Fruit fly (Drosophila melanogaster): ENCODE results near the gene Culd.

Culd gene

DNA sequence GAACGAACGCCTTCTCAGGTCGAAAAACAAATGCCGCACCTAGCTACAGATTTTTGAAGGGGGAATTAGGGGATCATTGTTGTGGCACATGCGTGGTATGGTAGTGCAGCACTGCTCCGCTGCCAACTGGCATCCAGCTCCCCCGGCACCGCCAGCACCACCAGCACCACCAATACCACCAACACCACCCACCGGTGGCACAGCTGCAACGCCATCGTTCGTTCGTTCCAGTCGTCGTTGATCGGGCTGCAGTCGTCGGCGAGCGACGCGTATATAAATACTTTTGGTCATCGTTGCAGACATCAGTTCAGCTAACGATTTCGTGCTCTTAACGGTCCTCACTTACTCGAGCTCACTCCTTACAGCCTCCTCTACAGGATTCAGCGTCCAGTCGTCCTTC lies 30.5 kb downstream of the Culd start, which contains the start of gene CG34461:
TSS of gene CG34461 (plus strand) at position 301 of the 400 bp plus-strand sequence.
- TF ChIP-seq CG9727 (GFP tag; optimal IDR thresholded peaks at IDR 0.05) (no peak), CG2116 (GFP tag; optimal IDR thresholded peaks at IDR 0.05) (no peak), HHEX (GFP tag; optimal IDR thresholded peaks at IDR 0.05) (no peak), Sry-β (GFP tag; optimal IDR thresholded peaks at IDR 0.05) (no peak), rib (GFP tag; IDR thresholded peaks at IDR 0.05) (no peak), Mad (GFP tag; optimal IDR thresholded peaks at IDR 0.05) (no peak), dmrt11E (tag; optimal IDR thresholded peaks at IDR 0.05) (no peak), CG6765 (GFP tag; optimal IDR thresholded peaks at IDR 0.05) (no peak), cwo (GFP tag; optimal IDR thresholded peaks at IDR 0.05) (no peak)

DNA sequence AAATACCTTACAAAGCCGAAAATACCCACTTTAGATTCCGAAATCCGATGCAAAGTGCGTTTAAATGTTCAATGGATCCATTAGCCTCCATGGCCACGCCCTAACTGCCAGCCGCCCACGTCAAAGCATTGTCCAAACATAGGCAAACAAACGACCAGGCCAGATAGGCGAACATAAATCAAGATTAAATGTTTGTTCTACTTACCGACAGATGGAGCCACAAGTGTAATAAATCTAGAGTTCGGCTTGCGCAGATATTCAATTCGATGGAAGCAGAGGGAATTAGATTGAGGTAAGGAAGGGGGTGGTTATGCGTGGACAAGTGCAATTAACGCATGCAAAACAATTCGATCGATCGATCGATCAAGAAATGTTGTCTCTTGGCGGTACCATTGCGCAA lies 32.3 kb downstream of the Culd start:
- peak; percentile 90 for TF ChIP-seq CG14965 (GFP tag; optimal IDR thresholded peaks at IDR 0.05; ENCODE audit: borderline replicate concordance)
- no peak for TF ChIP-seq CG11085 (GFP tag; IDR thresholded peaks at IDR 0.05)
- TF ChIP-seq CG7928 (GFP tag; optimal IDR thresholded peaks at IDR 0.05), result no peak
- TF ChIP-seq CG34422 (GFP tag; IDR thresholded peaks at IDR 0.05), result no peak
- peak; percentile 84 for TF ChIP-seq CTCF (GFP tag; optimal IDR thresholded peaks at IDR 0.05)
- TF ChIP-seq oc (tag; optimal IDR thresholded peaks at IDR 0.05), result no peak
- no peak for TF ChIP-seq Side (GFP tag; optimal IDR thresholded peaks at IDR 0.05)
- no peak for TF ChIP-seq CG9437 (GFP tag; optimal IDR thresholded peaks at IDR 0.05)
- no peak for TF ChIP-seq CG10543 (GFP tag; optimal IDR thresholded peaks at IDR 0.05)
- TF ChIP-seq gem (tag; optimal IDR thresholded peaks at IDR 0.05), result no peak
- no peak for TF ChIP-seq gcm (GFP tag; optimal IDR thresholded peaks at IDR 0.05)
- TF ChIP-seq HLH4C (GFP tag; IDR thresholded peaks at IDR 0.05; ENCODE audit: partially characterized antibody), result no peak
- TF ChIP-seq Nf-YA (GFP tag; IDR thresholded peaks at IDR 0.05), result no peak
- TF ChIP-seq ham (GFP tag; IDR thresholded peaks at IDR 0.05), result no peak
- TF ChIP-seq sens (GFP tag), result peak; percentile 38

DNA sequence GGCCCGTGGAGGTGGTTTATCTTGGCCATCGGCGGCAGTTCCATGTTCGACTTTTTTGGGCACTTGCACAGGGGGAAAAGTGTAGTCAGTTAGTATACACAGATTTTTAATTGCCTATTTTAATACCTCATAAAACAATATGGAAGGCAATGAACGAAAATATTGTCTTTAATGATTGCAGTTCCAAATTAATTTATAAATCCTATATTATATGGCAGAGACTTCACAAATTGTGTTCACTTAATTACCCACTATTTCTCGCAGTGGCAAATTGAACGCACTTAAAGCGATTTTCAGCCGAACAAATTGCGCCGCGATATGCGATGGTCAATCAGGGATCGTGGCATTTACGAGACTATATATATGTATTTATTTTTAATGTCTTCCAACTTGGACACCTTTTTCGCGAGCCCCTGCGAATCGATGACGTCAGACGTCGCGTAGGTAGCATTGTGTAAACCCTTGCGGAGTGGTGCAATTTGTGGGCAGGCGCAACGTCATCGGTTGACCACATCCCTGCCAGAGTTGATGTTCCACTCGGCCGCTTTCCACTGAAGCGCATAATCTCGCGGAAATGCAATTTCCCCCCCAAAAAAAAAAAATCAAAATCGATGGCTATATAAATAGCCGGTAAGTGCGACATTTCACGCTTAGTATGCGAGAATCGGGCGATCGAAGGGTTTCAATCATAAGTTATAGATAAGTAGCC lies 35.8 kb downstream of the Culd start, which contains the start of gene CG13670:
TSS of gene CG13670 (plus strand) at position 659 of the 709 bp plus-strand sequence.
- TF ChIP-seq CG12744 (GFP tag; optimal IDR thresholded peaks at IDR 0.05) (no peak), Drgx (GFP tag; IDR thresholded peaks at IDR 0.05) (peak; percentile 62), az2 (GFP tag; optimal IDR thresholded peaks at IDR 0.05) (no peak), fd96Cb (tag; optimal IDR thresholded peaks at IDR 0.05) (no peak), CG16813 (GFP tag; IDR thresholded peaks at IDR 0.05; ENCODE audit: partially characterized antibody) (no peak), CG2889 (GFP tag; IDR thresholded peaks at IDR 0.05) (no peak), Oaz (GFP tag; IDR thresholded peaks at IDR 0.05) (no peak), salm (tag; optimal IDR thresholded peaks at IDR 0.05) (no peak), CG10147 (GFP tag; optimal IDR thresholded peaks at IDR 0.05) (no peak), lola (GFP tag; optimal IDR thresholded peaks at IDR 0.05) (no peak), HHEX (GFP tag; optimal IDR thresholded peaks at IDR 0.05) (no peak), sens (GFP tag) (peak; percentile 1), Hr51 (GFP tag; optimal IDR thresholded peaks at IDR 0.05) (peak in 1 of 2 experiments; percentile 1), CG6689 (GFP tag; IDR thresholded peaks at IDR 0.05) (0 out of 2 replicates have a peak, but pooled peaks have one; percentile 9), gro (GFP tag; optimal IDR thresholded peaks at IDR 0.05) (no peak), CG3281 (GFP tag; optimal IDR thresholded peaks at IDR 0.05) (no peak), MESR4 (GFP tag; optimal IDR thresholded peaks at IDR 0.05) (no peak), Ada2b (GFP tag; IDR thresholded peaks at IDR 0.05) (0 out of 2 replicates have a peak, but pooled peaks have one; percentile 22), dmrt99B (tag; optimal IDR thresholded peaks at IDR 0.05) (peak; percentile 2)

All from whole organism, embryonic.